Fruit fly (Drosophila melanogaster) whole organism, embryonic: ENCODE results near the gene Ets97D.

Experiments
- Awh ChIP-seq: fragments of 200-800 bp; sonication (Bioruptor generic); IDR thresholded peaks from 2 replicates; pipeline ENCODE4, ENCODE4 v1.3.6; 2022; ENCODE audit warnings: missing biosample characterization, missing genetic modification characterization
- B-H2 ChIP-seq: fragments of 200-800 bp; sonication (Bioruptor generic); optimal IDR thresholded peaks from 2 replicates; lab custom pipeline; 2018; ENCODE audit warnings: missing biosample characterization, mild to moderate bottlenecking, missing genetic modification characterization
- CG1024 ChIP-seq: fragments of 200-800 bp; sonication (Bioruptor generic); IDR thresholded peaks from 2 replicates; pipeline ENCODE4 v1.3.6; 2022; ENCODE audit warnings: missing biosample characterization, missing genetic modification characterization
- CG10267 ChIP-seq: fragments of 200-800 bp; sonication (Bioruptor generic); optimal IDR thresholded peaks from 2 replicates; lab custom pipeline; 2018; ENCODE audit warnings: missing biosample characterization, mild to moderate bottlenecking, missing genetic modification characterization, moderate library complexity
- CG10565 ChIP-seq: fragments of 200-800 bp; sonication (Bioruptor generic); optimal IDR thresholded peaks from 3 replicates; lab custom pipeline; 2016; ENCODE audit warnings: missing biosample characterization, mild to moderate bottlenecking, missing genetic modification characterization
- CG14014 ChIP-seq: fragments of 200-800 bp; sonication (Bioruptor generic); IDR thresholded peaks from 2 replicates; pipeline ENCODE4 v1.3.6; 2022; ENCODE audit warnings: missing biosample characterization, missing genetic modification characterization
- CG15696 ChIP-seq: fragments of 200-800 bp; sonication (Bioruptor generic); optimal IDR thresholded peaks from 2 replicates; lab custom pipeline; 2019; ENCODE audit warnings: missing biosample characterization, mild to moderate bottlenecking, missing genetic modification characterization, moderate library complexity
- CG17359 ChIP-seq: fragments of 200-800 bp; sonication (Bioruptor generic); optimal IDR thresholded peaks from 3 replicates; lab custom pipeline; 2018; ENCODE audit warnings: missing biosample characterization, mild to moderate bottlenecking, missing genetic modification characterization, moderate library complexity
- CG17802 ChIP-seq: fragments of 200-800 bp; sonication (Bioruptor generic); optimal IDR thresholded peaks from 2 replicates; lab custom pipeline; 2018; ENCODE audit warnings: missing biosample characterization, mild to moderate bottlenecking, missing genetic modification characterization, moderate library complexity
- CG18476 ChIP-seq: fragments of 200-800 bp; sonication (Bioruptor generic); optimal IDR thresholded peaks from 2 replicates; lab custom pipeline; 2016; ENCODE audit warnings: missing biosample characterization, mild to moderate bottlenecking, missing genetic modification characterization
- CG3065 ChIP-seq: fragments of 200-800 bp; sonication (Bioruptor generic); optimal IDR thresholded peaks from 2 replicates; lab custom pipeline; 2016; ENCODE audit warnings: missing biosample characterization, missing genetic modification characterization
- CG31365 ChIP-seq: fragments of 200-800 bp; sonication (Bioruptor generic); optimal IDR thresholded peaks from 2 replicates; lab custom pipeline; 2018; ENCODE audit warnings: missing biosample characterization, mild to moderate bottlenecking, missing genetic modification characterization
- CG7271 ChIP-seq: fragments of 200-800 bp; sonication (Bioruptor generic); optimal IDR thresholded peaks from 2 replicates; lab custom pipeline; 2018; ENCODE audit warnings: missing biosample characterization, mild to moderate bottlenecking, missing genetic modification characterization, moderate library complexity
- CG8359 ChIP-seq: fragments of 200-800 bp; sonication (Bioruptor generic); optimal IDR thresholded peaks from 2 replicates; lab custom pipeline; 2017; ENCODE audit warnings: missing biosample characterization, mild to moderate bottlenecking, missing genetic modification characterization, borderline replicate concordance
- CG8388 ChIP-seq: fragments of 200-800 bp; sonication (Bioruptor generic); optimal IDR thresholded peaks from 2 replicates; lab custom pipeline; 2019; ENCODE audit warnings: missing biosample characterization, mild to moderate bottlenecking, missing genetic modification characterization, moderate library complexity
- CG8924 ChIP-seq: fragments of 200-800 bp; optimal IDR thresholded peaks from 3 replicates; lab custom pipeline; 2019; ENCODE audit warnings: missing biosample characterization, mild to moderate bottlenecking, missing genetic modification characterization, moderate library complexity
- CG9932 ChIP-seq: fragments of 200-800 bp; sonication (Bioruptor generic); IDR thresholded peaks from 2 replicates; pipeline ENCODE4 v1.3.6; 2022; ENCODE audit warnings: missing biosample characterization, missing genetic modification characterization
- Chrac-16 ChIP-seq: fragments of 200-800 bp; sonication (Bioruptor generic); optimal IDR thresholded peaks from 3 replicates; lab custom pipeline; 2016; ENCODE audit warnings: missing biosample characterization, missing genetic modification characterization
- Dip2 ChIP-seq: fragments of 200-800 bp; sonication (Bioruptor generic); IDR thresholded peaks from 2 replicates; pipeline ENCODE4 v1.3.6; 2022; ENCODE audit warnings: missing biosample characterization, missing genetic modification characterization
- Ets65A ChIP-seq: fragments of 200-800 bp; sonication (Bioruptor generic); peaks from one replicate; lab custom pipeline; 2016; ENCODE audit warnings: missing biosample characterization, missing genetic modification characterization
- HHEX ChIP-seq: fragments of 200-800 bp; sonication (Bioruptor generic); optimal IDR thresholded peaks from 3 replicates; lab custom pipeline; 2017; ENCODE audit warnings: missing biosample characterization, mild to moderate bottlenecking, missing genetic modification characterization, missing genetic modification reagents
- HLHmδ ChIP-seq: fragments of 200-800 bp; sonication (Bioruptor generic); optimal IDR thresholded peaks from 2 replicates; lab custom pipeline; 2018; ENCODE audit warnings: missing biosample characterization, mild to moderate bottlenecking, missing genetic modification characterization, moderate library complexity
- Hey ChIP-seq: fragments of 200-800 bp; sonication (Bioruptor generic); optimal IDR thresholded peaks from 3 replicates; lab custom pipeline; 2018; ENCODE audit warnings: missing biosample characterization, mild to moderate bottlenecking, missing genetic modification characterization
- Nf-YC ChIP-seq: fragments of 200-800 bp; optimal IDR thresholded peaks from 3 replicates; lab custom pipeline; 2019; ENCODE audit warnings: missing biosample characterization, mild to moderate bottlenecking, missing genetic modification characterization, moderate library complexity
- Optix ChIP-seq: fragments of 200-800 bp; sonication (Bioruptor generic); IDR thresholded peaks from 3 replicates; pipeline ENCODE4 v1.3.6; 2022; ENCODE audit warnings: missing biosample characterization, missing genetic modification characterization
- Sry-β ChIP-seq: fragments of 200-800 bp; sonication (Bioruptor generic); optimal IDR thresholded peaks from 2 replicates; lab custom pipeline; 2018; ENCODE audit warnings: missing biosample characterization, mild to moderate bottlenecking, missing genetic modification characterization, moderate library complexity
- Ssrp ChIP-seq: fragments of 200-800 bp; sonication (Bioruptor generic); optimal IDR thresholded peaks from 2 replicates; lab custom pipeline; 2018; ENCODE audit warnings: missing biosample characterization, mild to moderate bottlenecking, missing genetic modification characterization, moderate library complexity
- TFAM ChIP-seq: fragments of 200-800 bp; sonication (Bioruptor generic); optimal IDR thresholded peaks from 2 replicates; lab custom pipeline; 2017; ENCODE audit warnings: missing biosample characterization, missing genetic modification characterization, inconsistent platforms
- az2 ChIP-seq: fragments of 200-800 bp; sonication (Bioruptor generic); optimal IDR thresholded peaks from 3 replicates; lab custom pipeline; 2016; ENCODE audit warnings: missing biosample characterization, missing genetic modification characterization
- cas ChIP-seq: fragments of 200-800 bp; sonication (Bioruptor generic); IDR thresholded peaks from 2 replicates; pipeline ENCODE4 v1.3.6; 2022; ENCODE audit warnings: missing biosample characterization, missing genetic modification characterization
- corto ChIP-seq: fragments of 200-800 bp; sonication (Bioruptor generic); optimal IDR thresholded peaks from 2 replicates; lab custom pipeline; 2016; ENCODE audit warnings: missing biosample characterization, mild to moderate bottlenecking, missing genetic modification characterization, moderate library complexity
- fd96Cb ChIP-seq: fragments of 200-800 bp; sonication (Bioruptor generic); optimal IDR thresholded peaks from 2 replicates; lab custom pipeline; 2018; ENCODE audit warnings: missing biosample characterization, mild to moderate bottlenecking, missing genetic modification characterization, moderate library complexity
- gcm2 ChIP-seq: fragments of 200-800 bp; sonication (Bioruptor generic); optimal IDR thresholded peaks from 2 replicates; lab custom pipeline; 2016; ENCODE audit warnings: missing biosample characterization, missing genetic modification characterization
- gfzf ChIP-seq: fragments of 200-800 bp; sonication (Bioruptor generic); optimal IDR thresholded peaks from 2 replicates; lab custom pipeline; 2016; ENCODE audit warnings: missing biosample characterization, mild to moderate bottlenecking, missing genetic modification characterization, moderate library complexity
- h ChIP-seq: fragments of >200 bp; optimal IDR thresholded peaks from 2 replicates; lab custom pipeline; 2017
- hbn ChIP-seq: fragments of 200-800 bp; sonication (Bioruptor generic); IDR thresholded peaks from 2 replicates; pipeline ENCODE4 v1.3.6; 2022; ENCODE audit warnings: missing biosample characterization, missing genetic modification characterization; ENCODE audit not compliant: partially characterized antibody
- hkb ChIP-seq, 2 experiments: fragments of 200-800 bp in 1 of 2; fragments of >200 bp in 1 of 2; sonication (Bioruptor generic) in 1 of 2; IDR thresholded peaks in 1 of 2; optimal IDR thresholded peaks in 1 of 2; 2 replicates each; pipeline versions ENCODE4 v1.3.6 to Lab custom; 2017 to 2022; ENCODE audit warnings: missing biosample characterization in 1 of 2, missing genetic modification characterization in 1 of 2
- kni ChIP-seq: fragments of 200-800 bp; sonication (Bioruptor generic); optimal IDR thresholded peaks from 3 replicates; lab custom pipeline; 2017; ENCODE audit warnings: mild to moderate bottlenecking, missing biosample characterization, missing genetic modification reagents, missing genetic modification characterization
- lola ChIP-seq, 3 experiments: fragments of >200 bp in 2 of 3; fragments of 200-800 bp in 1 of 3; sonication (Bioruptor generic) in 1 of 3; optimal IDR thresholded peaks; 2 replicates each; lab custom pipeline; 2017 to 2019; ENCODE audit warnings: missing biosample characterization in 3 of 3, missing genetic modification characterization in 3 of 3, mild to moderate bottlenecking in 1 of 3, moderate library complexity in 1 of 3
- mirr ChIP-seq: fragments of 200-800 bp; sonication (Bioruptor generic); optimal IDR thresholded peaks from 3 replicates; lab custom pipeline; 2018; ENCODE audit warnings: missing biosample characterization, mild to moderate bottlenecking, missing genetic modification characterization
- oc ChIP-seq: fragments of 200-800 bp; sonication (Bioruptor generic); optimal IDR thresholded peaks from 2 replicates; lab custom pipeline; 2018; ENCODE audit warnings: missing biosample characterization, mild to moderate bottlenecking, missing genetic modification characterization, moderate library complexity
- org-1 ChIP-seq: fragments of 200-800 bp; sonication (Bioruptor generic); optimal IDR thresholded peaks from 2 replicates; lab custom pipeline; 2017; ENCODE audit warnings: missing biosample characterization, missing genetic modification characterization
- p53 ChIP-seq: fragments of 200-800 bp; sonication (Bioruptor generic); optimal IDR thresholded peaks from 2 replicates; lab custom pipeline; 2016; ENCODE audit warnings: missing biosample characterization, missing genetic modification characterization
- phol ChIP-seq: fragments of 200-800 bp; sonication (Bioruptor generic); optimal IDR thresholded peaks from 3 replicates; lab custom pipeline; 2018; ENCODE audit warnings: missing biosample characterization, mild to moderate bottlenecking, missing genetic modification characterization, moderate library complexity
- pita ChIP-seq: fragments of 200-800 bp; sonication (Bioruptor generic); optimal IDR thresholded peaks from 2 replicates; lab custom pipeline; 2017; ENCODE audit warnings: missing biosample characterization, mild to moderate bottlenecking, missing genetic modification characterization
- rib ChIP-seq: fragments of 200-800 bp; sonication (Bioruptor generic); IDR thresholded peaks from 2 replicates; pipeline ENCODE4 v1.3.6; 2022; ENCODE audit warnings: missing biosample characterization, missing genetic modification characterization
- sob ChIP-seq: fragments of 200-800 bp; sonication (Bioruptor generic); IDR thresholded peaks from 2 replicates; pipeline ENCODE4 v1.3.6; 2022; ENCODE audit warnings: missing biosample characterization, missing genetic modification characterization
- zen2 ChIP-seq: fragments of 200-800 bp; sonication (Bioruptor generic); IDR thresholded peaks from 3 replicates; pipeline ENCODE4 v1.3.6; 2022; ENCODE audit warnings: missing biosample characterization, missing genetic modification characterization; ENCODE audit not compliant: partially characterized antibody

Ets97D gene

dm6 chr3R:26881121-26881895, 31.4 kb downstream of the Ets97D start, which contains the start of the genes ro and T48 (continued):
- TF ChIP-seq CG10565 (GFP tag; lab: Kevin White, UChicago) (no peak), org-1 (GFP tag; lab: Kevin White, UChicago) (no peak), mirr (GFP tag; lab: Kevin White, UChicago) (peak; percentile 29), Hey (tag; lab: Kevin White, UChicago) (no peak), pita (GFP tag; lab: Kevin White, UChicago) (peak; percentile 99), phol (tag; lab: Kevin White, UChicago) (peak; percentile 71), Chrac-16 (GFP tag; lab: Kevin White, UChicago) (peak; percentile 8), CG17802 (tag; lab: Kevin White, UChicago) (peak; percentile 11), hbn (GFP tag; lab: Robert Waterston, UW) (peak; percentile 40), CG1024 (GFP tag; lab: Robert Waterston, UW) (no peak), corto (GFP tag; lab: Kevin White, UChicago) (no peak), sob (no peak; the same call in 1 of the 2 replicates), hkb (optimal IDR thresholded peaks at IDR 0.05; lab: Kevin White, UChicago) (peak; percentile 85), hkb (GFP tag; IDR thresholded peaks at IDR 0.05; lab: Robert Waterston, UW) (no peak; the same call in 1 of the 2 replicates), TFAM (GFP tag; lab: Kevin White, UChicago) (no peak), Dip2 (GFP tag; lab: Robert Waterston, UW) (no peak), Optix (GFP tag; lab: Robert Waterston, UW) (peak; percentile 26; the same call in 1 of the 3 replicates), CG8359 (GFP tag; lab: Kevin White, UChicago) (no peak), CG10267 (peak; percentile 76), kni (GFP tag; lab: Kevin White, UChicago) (peak; percentile 18), CG18476 (GFP tag; lab: Kevin White, UChicago) (no peak), CG8388 (GFP tag; lab: Kevin White, UChicago) (no peak), Sry-β (GFP tag; lab: Kevin White, UChicago) (peak; percentile 4), Ets65A (GFP tag; lab: Kevin White, UChicago) (peak; percentile 93), Nf-YC (tag; lab: Kevin White, UChicago) (peak; percentile 98), CG3065 (GFP tag; lab: Kevin White, UChicago) (peak; percentile 98), Awh (GFP tag; lab: Robert Waterston, UW) (no peak), az2 (peak; percentile 34), lola (GFP tag; optimal IDR thresholded peaks at IDR 0.05; lab: Kevin White, UChicago) (no peak), rib (no peak), CG14014 (GFP tag; lab: Robert Waterston, UW) (peak; percentile 42; the same call in 1 of the 2 replicates), HLHmδ (GFP tag; lab: Kevin White, UChicago) (peak; percentile 5), CG17359 (peak; percentile 53), h (lab: Kevin White, UChicago) (no peak), oc (tag; lab: Kevin White, UChicago) (peak; percentile 56), CG8924 (tag; lab: Kevin White, UChicago) (peak; percentile 55), CG15696 (tag; lab: Kevin White, UChicago) (peak; percentile 30), CG31365 (peak; percentile 100), HHEX (no peak), cas (GFP tag; lab: Robert Waterston, UW) (no peak), zen2 (GFP tag; lab: Robert Waterston, UW) (no peak), B-H2 (GFP tag; lab: Kevin White, UChicago) (peak; percentile 52), gfzf (GFP tag; lab: Kevin White, UChicago) (peak; percentile 100), gcm2 (GFP tag; lab: Kevin White, UChicago) (peak; percentile 15), CG9932 (GFP tag; lab: Robert Waterston, UW) (peak; percentile 73), fd96Cb (tag; lab: Kevin White, UChicago) (no peak), CG7271 (tag; lab: Kevin White, UChicago) (no peak), Ssrp (no peak), p53 (GFP tag; lab: Kevin White, UChicago) (peak; percentile 86)
